Fruit fly (Drosophila melanogaster): ENCODE results near the gene CG3625.

Gene CG3625

dm6 chr2L:244559-244958 is 47.0 kb downstream of the CG3625 start:
- TF ChIP-seq HLH106 (tag; optimal IDR thresholded peaks at IDR 0.05), result no peak
- TF ChIP-seq lola (GFP tag; optimal IDR thresholded peaks at IDR 0.05), result no peak
- TF ChIP-seq sage (GFP tag; optimal IDR thresholded peaks at IDR 0.05), result no peak

- no peak for TF ChIP-seq brk (GFP tag; optimal IDR thresholded peaks at IDR 0.05)
- TF ChIP-seq br (GFP tag; optimal IDR thresholded peaks at IDR 0.05), result no peak
Observed at dm6 chr2L:243819-244218, 47.8 kb downstream of the CG3625 start.

- TF ChIP-seq foxo (GFP tag; optimal IDR thresholded peaks at IDR 0.05) (no peak), usp (GFP tag; optimal IDR thresholded peaks at IDR 0.05) (no peak), dmrt93B (GFP tag; optimal IDR thresholded peaks at IDR 0.05) (no peak), rgr (GFP tag; optimal IDR thresholded peaks at IDR 0.05) (no peak), fru (GFP tag; optimal IDR thresholded peaks at IDR 0.05) (no peak), Hr83 (GFP tag; optimal IDR thresholded peaks at IDR 0.05; ENCODE audit: poor library complexity, severe bottlenecking) (no peak), brk (GFP tag; optimal IDR thresholded peaks at IDR 0.05) (no peak), Sp1 (GFP tag; optimal IDR thresholded peaks at IDR 0.05) (no peak), HLH106 (tag; optimal IDR thresholded peaks at IDR 0.05) (no peak), h (GFP tag; optimal IDR thresholded peaks at IDR 0.05) (no peak), jim (GFP tag; optimal IDR thresholded peaks at IDR 0.05) (no peak), Dif (GFP tag; optimal IDR thresholded peaks at IDR 0.05; ENCODE audit: partially characterized antibody) (no peak), CG9705 (GFP tag; optimal IDR thresholded peaks at IDR 0.05) (no peak)
Observed at dm6 chr2L:243123-243522, 48.5 kb downstream of the CG3625 start.

DNA sequence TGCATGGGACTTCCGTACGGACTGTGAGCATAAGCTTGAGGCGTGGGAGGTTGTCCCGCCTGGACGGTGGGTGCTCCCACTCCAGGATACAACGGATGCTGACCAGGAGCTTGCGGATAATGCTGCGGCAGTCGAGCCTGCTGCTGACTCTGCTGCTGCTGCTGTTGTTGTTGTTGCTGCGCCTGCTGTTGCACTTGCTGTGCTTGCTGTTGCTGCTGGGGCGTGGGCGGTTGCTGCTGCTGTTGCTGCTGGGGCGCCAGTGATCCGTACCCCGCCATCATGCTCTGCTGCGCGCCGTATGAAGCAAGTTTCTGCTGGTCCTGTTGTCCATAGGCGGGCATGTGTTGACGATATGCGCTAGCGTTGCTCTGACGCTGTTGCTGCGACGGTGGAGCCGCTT is 50.2 kb downstream of the CG3625 start:
- no peak for TF ChIP-seq Jra (GFP tag; optimal IDR thresholded peaks at IDR 0.05)
- peak; percentile 91 for TF ChIP-seq Dfd (GFP tag; optimal IDR thresholded peaks at IDR 0.05)
- no peak for TF ChIP-seq Hnf4 (GFP tag; optimal IDR thresholded peaks at IDR 0.05)
- TF ChIP-seq Abd-B (GFP tag; optimal IDR thresholded peaks at IDR 0.05), result no peak

DNA sequence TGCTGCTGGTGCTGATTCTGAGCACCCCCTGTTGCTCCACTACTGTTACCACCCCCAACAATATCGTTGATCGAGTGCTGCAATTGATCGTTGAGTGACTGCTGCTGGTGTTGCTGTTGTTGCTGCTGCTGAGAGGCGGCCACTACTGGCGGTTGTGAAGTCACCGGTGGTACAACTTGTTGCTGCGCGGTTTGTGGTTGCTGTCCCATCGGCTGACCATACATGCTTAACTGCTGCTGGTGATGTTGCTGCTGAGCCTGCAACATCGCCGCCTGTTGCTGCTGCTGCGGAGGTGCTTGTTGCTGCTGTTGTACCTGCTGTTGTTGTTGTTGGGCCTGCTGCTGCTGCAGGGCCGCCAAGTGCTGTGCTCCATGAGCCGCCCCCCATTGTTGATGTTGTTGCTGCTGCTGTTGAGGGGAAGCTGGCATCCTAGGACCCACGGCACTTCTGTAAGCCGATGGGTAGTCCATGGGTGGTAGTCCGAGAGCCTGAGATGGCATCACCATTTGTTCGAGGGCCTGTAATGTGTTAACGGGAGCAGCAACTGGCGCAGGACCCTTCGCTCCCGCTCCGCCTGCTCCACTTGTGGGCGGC is 51.3 kb downstream of the CG3625 start:
- no peak for TF ChIP-seq Sp1 (GFP tag; optimal IDR thresholded peaks at IDR 0.05)
- TF ChIP-seq ey (GFP tag; optimal IDR thresholded peaks at IDR 0.05), result no peak
- peak; percentile 91 for TF ChIP-seq Dfd (GFP tag; optimal IDR thresholded peaks at IDR 0.05)
- TF ChIP-seq lola (GFP tag; optimal IDR thresholded peaks at IDR 0.05), result no peak
- TF ChIP-seq Abd-B (GFP tag; optimal IDR thresholded peaks at IDR 0.05), result no peak

All from whole organism, wandering third instar larva.